Fruit fly (Drosophila melanogaster): ENCODE results near the gene tal-AA.
A peak's percentile ranks its signal among the peaks of the same experiment; 100 is the strongest.

tal-AA gene

DNA sequence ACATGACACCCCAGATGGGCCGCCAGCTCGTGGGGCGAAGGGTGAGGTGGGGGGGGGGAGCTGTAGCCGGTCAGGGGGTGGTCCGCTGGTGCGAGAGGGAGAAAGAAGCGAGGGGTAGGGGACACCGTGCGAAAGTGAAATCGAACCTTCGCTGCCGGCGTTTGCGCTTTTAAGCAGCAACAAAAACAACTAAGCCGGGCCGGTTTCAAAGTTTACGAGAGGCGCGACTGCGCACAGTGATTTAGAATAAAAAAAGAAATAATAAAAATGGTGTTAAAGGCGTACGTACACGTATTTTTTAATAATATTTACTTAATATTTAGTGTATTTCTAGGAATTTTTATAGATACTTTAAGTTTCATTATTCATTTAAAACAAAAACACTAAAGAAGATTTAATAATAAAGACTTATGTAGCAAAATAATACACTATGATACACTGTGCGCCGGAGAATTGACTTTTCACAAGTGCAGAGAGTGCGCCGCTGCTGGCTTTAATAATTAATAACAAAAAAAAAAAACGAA is 18.7 kb downstream of the tal-AA start (continued):
- no peak for TF ChIP-seq CG9797 (GFP tag; optimal IDR thresholded peaks at IDR 0.05)
- peak; percentile 48 for TF ChIP-seq CG10209 (GFP tag; optimal IDR thresholded peaks at IDR 0.05)
- TF ChIP-seq lbe (GFP tag; optimal IDR thresholded peaks at IDR 0.05) = peak; percentile 66
- no peak for TF ChIP-seq bab2 (GFP tag; optimal IDR thresholded peaks at IDR 0.05)
- peak; percentile 52 for TF ChIP-seq ewg (GFP tag; optimal IDR thresholded peaks at IDR 0.05)
- no peak for TF ChIP-seq Dfd (GFP tag; optimal IDR thresholded peaks at IDR 0.05)
- peak; percentile 23 for TF ChIP-seq CG18619 (GFP tag; optimal IDR thresholded peaks at IDR 0.05)
- peak; percentile 63 for TF ChIP-seq CG10366 (GFP tag; IDR thresholded peaks at IDR 0.05)
- no peak for TF ChIP-seq Mrtf (GFP tag; IDR thresholded peaks at IDR 0.05)
- TF ChIP-seq Doc2 (GFP tag; IDR thresholded peaks at IDR 0.05) = no peak
- TF ChIP-seq odd (GFP tag; optimal IDR thresholded peaks at IDR 0.05) = peak; percentile 64
- TF ChIP-seq CG10979 (tag; optimal IDR thresholded peaks at IDR 0.05) = peak; percentile 15
- peak; percentile 60 for TF ChIP-seq H2.0 (GFP tag; IDR thresholded peaks at IDR 0.05)
- peak; percentile 85 for TF ChIP-seq crol (GFP tag; IDR thresholded peaks at IDR 0.05)
- no peak for TF ChIP-seq yki (optimal IDR thresholded peaks at IDR 0.05)
- no peak for TF ChIP-seq CG11398 (GFP tag; optimal IDR thresholded peaks at IDR 0.05)
- TF ChIP-seq Dbx (GFP tag; IDR thresholded peaks at IDR 0.05) = no peak
- peak; percentile 59; the same call in 1 of the 2 replicates for TF ChIP-seq ttk (GFP tag; IDR thresholded peaks at IDR 0.05)
- TF ChIP-seq Antp (GFP tag; optimal IDR thresholded peaks at IDR 0.05) = no peak
- peak; percentile 63 for TF ChIP-seq CG7839 (tag; optimal IDR thresholded peaks at IDR 0.05)
- TF ChIP-seq CG34422 (GFP tag; IDR thresholded peaks at IDR 0.05) = peak; percentile 58; the same call in 1 of the 3 replicates
- no peak for TF ChIP-seq Dll (GFP tag; IDR thresholded peaks at IDR 0.05; ENCODE audit: partially characterized antibody)
- TF ChIP-seq CG6683 (GFP tag; optimal IDR thresholded peaks at IDR 0.05) = no peak
- peak; percentile 91 for TF ChIP-seq ci (GFP tag; IDR thresholded peaks at IDR 0.05)
- TF ChIP-seq CG1529 (GFP tag; optimal IDR thresholded peaks at IDR 0.05) = peak; percentile 39
- peak; percentile 26 for TF ChIP-seq salm (tag; optimal IDR thresholded peaks at IDR 0.05)
- no peak for TF ChIP-seq jing (GFP tag; optimal IDR thresholded peaks at IDR 0.05)
- TF ChIP-seq Hr39 (optimal IDR thresholded peaks at IDR 0.05) = peak; percentile 32
- TF ChIP-seq Blimp-1 (GFP tag; optimal IDR thresholded peaks at IDR 0.05) = peak; percentile 86
- no peak for TF ChIP-seq pros (GFP tag; optimal IDR thresholded peaks at IDR 0.05)
- TF ChIP-seq grau (tag; optimal IDR thresholded peaks at IDR 0.05) = peak; percentile 62
- TF ChIP-seq Atf6 (GFP tag; IDR thresholded peaks at IDR 0.05) = peak; percentile 40; the same call in 1 of the 2 replicates
- TF ChIP-seq ase (GFP tag; IDR thresholded peaks at IDR 0.05) = peak; percentile 61; the same call in 1 of the 3 replicates
- peak; percentile 55; the same call in 1 of the 3 replicates for TF ChIP-seq B-H1 (GFP tag; IDR thresholded peaks at IDR 0.05)
- TF ChIP-seq nom (GFP tag; optimal IDR thresholded peaks at IDR 0.05) = peak; percentile 32
- TF ChIP-seq CG43689 (GFP tag; IDR thresholded peaks at IDR 0.05) = peak; percentile 16; the same call in 1 of the 2 replicates
- peak; percentile 68 for TF ChIP-seq gem (tag; optimal IDR thresholded peaks at IDR 0.05)
- TF ChIP-seq Trl (optimal IDR thresholded peaks at IDR 0.05) = no peak
- no peak for TF ChIP-seq Trl (GFP tag; optimal IDR thresholded peaks at IDR 0.05)
- no peak for TF ChIP-seq kay (GFP tag; optimal IDR thresholded peaks at IDR 0.05)
- no peak for TF ChIP-seq CG15479 (GFP tag; optimal IDR thresholded peaks at IDR 0.05)
- no peak for TF ChIP-seq CG6272 (GFP tag; IDR thresholded peaks at IDR 0.05)
- TF ChIP-seq Hmr (GFP tag; optimal IDR thresholded peaks at IDR 0.05) = peak; percentile 10
- peak; percentile 43 for TF ChIP-seq NfI (GFP tag; optimal IDR thresholded peaks at IDR 0.05)
- TF ChIP-seq p53 (GFP tag; optimal IDR thresholded peaks at IDR 0.05) = no peak
- TF ChIP-seq fd102C (GFP tag; optimal IDR thresholded peaks at IDR 0.05) = no peak
- TF ChIP-seq CG8089 (GFP tag; optimal IDR thresholded peaks at IDR 0.05) = no peak
- peak; percentile 32 for TF ChIP-seq Xbp1 (GFP tag; optimal IDR thresholded peaks at IDR 0.05)
- peak; percentile 3 for TF ChIP-seq CG17568 (GFP tag; optimal IDR thresholded peaks at IDR 0.05)
- TF ChIP-seq sr (GFP tag; IDR thresholded peaks at IDR 0.05) = 0 out of 3 replicates have a peak, but pooled peaks have one; percentile 2
- no peak for TF ChIP-seq ranshi (GFP tag; IDR thresholded peaks at IDR 0.05)
- TF ChIP-seq slbo (GFP tag; IDR thresholded peaks at IDR 0.05) = peak; percentile 66
